Fruit fly (Drosophila melanogaster) whole organism, embryonic: ENCODE measurements around the gene CG10029.

Experiments
- Atf3 ChIP-seq: fragments of 200-800 bp; sonication (Bioruptor generic); optimal IDR thresholded peaks from 3 replicates; lab custom pipeline; 2016; ENCODE audit warnings: missing biosample characterization, missing genetic modification characterization
- CG10321 ChIP-seq: fragments of 200-800 bp; sonication (Bioruptor generic); IDR thresholded peaks from 2 replicates; pipeline ENCODE4 v1.3.6; 2022; ENCODE audit warnings: missing biosample characterization, missing genetic modification characterization
- CG10431 ChIP-seq: fragments of 200-800 bp; sonication (Bioruptor generic); optimal IDR thresholded peaks from 3 replicates; lab custom pipeline; 2018; ENCODE audit warnings: missing biosample characterization, mild to moderate bottlenecking, missing genetic modification characterization
- CG11093 ChIP-seq: fragments of 200-800 bp; sonication (Bioruptor generic); IDR thresholded peaks from 3 replicates; pipeline ENCODE4 v1.3.6; 2022; ENCODE audit warnings: missing biosample characterization, missing genetic modification characterization
- CG13123 ChIP-seq: fragments of 200-800 bp; sonication (Bioruptor generic); optimal IDR thresholded peaks from 2 replicates; lab custom pipeline; 2016; ENCODE audit warnings: missing biosample characterization, missing genetic modification characterization
- CG14050 ChIP-seq: fragments of 200-800 bp; sonication (Bioruptor generic); IDR thresholded peaks from 3 replicates; pipeline ENCODE4 v1.3.6; 2022; ENCODE audit warnings: missing biosample characterization, missing genetic modification characterization
- CG14860 ChIP-seq: fragments of 200-800 bp; sonication (Bioruptor generic); IDR thresholded peaks from 3 replicates; pipeline ENCODE4 v1.3.6; 2022; ENCODE audit warnings: missing biosample characterization, missing genetic modification characterization; ENCODE audit not compliant: partially characterized antibody
- CG3163 ChIP-seq: fragments of 200-800 bp; sonication (Bioruptor generic); optimal IDR thresholded peaks from 3 replicates; lab custom pipeline; 2016; ENCODE audit warnings: missing biosample characterization, missing genetic modification characterization
- CG32532 ChIP-seq: fragments of 200-800 bp; sonication (Bioruptor generic); IDR thresholded peaks from 2 replicates; pipeline ENCODE4 v1.3.6; 2022; ENCODE audit warnings: missing biosample characterization, missing genetic modification characterization
- CG32772 ChIP-seq: fragments of 200-800 bp; sonication (Bioruptor generic); IDR thresholded peaks from 2 replicates; pipeline ENCODE4 v1.3.6; 2022; ENCODE audit warnings: missing biosample characterization, missing genetic modification characterization
- CG34224 ChIP-seq: fragments of 200-800 bp; sonication (Bioruptor generic); IDR thresholded peaks from 3 replicates; pipeline ENCODE4 v1.3.6; 2022; ENCODE audit warnings: missing biosample characterization, missing genetic modification characterization; ENCODE audit not compliant: partially characterized antibody
- CG3847 ChIP-seq: fragments of 200-800 bp; sonication (Bioruptor generic); IDR thresholded peaks from 2 replicates; pipeline ENCODE4 v1.3.6; 2022; ENCODE audit warnings: missing biosample characterization, missing genetic modification characterization
- CG4360 ChIP-seq: fragments of 200-800 bp; sonication (Bioruptor generic); IDR thresholded peaks from 2 replicates; pipeline ENCODE4 v1.3.6; 2022; ENCODE audit warnings: missing biosample characterization, missing genetic modification characterization
- CG4617 ChIP-seq: fragments of 200-800 bp; sonication (Bioruptor generic); optimal IDR thresholded peaks from 3 replicates; lab custom pipeline; 2016; ENCODE audit warnings: missing biosample characterization, missing genetic modification characterization, borderline replicate concordance
- CG4854 ChIP-seq: fragments of 200-800 bp; sonication (Bioruptor generic); optimal IDR thresholded peaks from 2 replicates; lab custom pipeline; 2016; ENCODE audit warnings: missing biosample characterization, missing genetic modification characterization, inconsistent platforms
- CG6175 ChIP-seq: fragments of 200-800 bp; sonication (Bioruptor generic); IDR thresholded peaks from 3 replicates; pipeline ENCODE4 v1.3.6; 2022; ENCODE audit warnings: missing biosample characterization, missing genetic modification characterization
- CG7271 ChIP-seq: fragments of 200-800 bp; sonication (Bioruptor generic); optimal IDR thresholded peaks from 2 replicates; lab custom pipeline; 2018; ENCODE audit warnings: missing biosample characterization, mild to moderate bottlenecking, missing genetic modification characterization, moderate library complexity
- CG7556 ChIP-seq: fragments of 200-800 bp; sonication (Bioruptor generic); optimal IDR thresholded peaks from 2 replicates; lab custom pipeline; 2017; ENCODE audit warnings: missing biosample characterization, mild to moderate bottlenecking, missing genetic modification characterization
- CG8281 ChIP-seq: fragments of 200-800 bp; sonication (Bioruptor generic); optimal IDR thresholded peaks from 2 replicates; lab custom pipeline; 2018; ENCODE audit warnings: missing biosample characterization, mild to moderate bottlenecking, missing genetic modification characterization, moderate library complexity
- CG8290 ChIP-seq, 3 experiments: fragments of 200-800 bp; sonication (Bioruptor generic); optimal IDR thresholded peaks; 2 replicates each; lab custom pipeline; 2016 to 2019; ENCODE audit warnings: missing biosample characterization in 3 of 3, missing genetic modification characterization in 3 of 3, mild to moderate bottlenecking in 2 of 3, moderate library complexity in 1 of 3
- CG8944 ChIP-seq: fragments of 200-800 bp; sonication (Bioruptor generic); optimal IDR thresholded peaks from 3 replicates; lab custom pipeline; 2016; ENCODE audit warnings: missing biosample characterization, missing genetic modification characterization
- CoRest ChIP-seq: fragments of 200-800 bp; sonication (Bioruptor generic); optimal IDR thresholded peaks from 3 replicates; lab custom pipeline; 2018; ENCODE audit warnings: missing biosample characterization, mild to moderate bottlenecking, missing genetic modification characterization, moderate library complexity
- Dad ChIP-seq: fragments of 200-800 bp; sonication (Bioruptor generic); optimal IDR thresholded peaks from 3 replicates; lab custom pipeline; 2016; ENCODE audit warnings: missing biosample characterization, missing genetic modification characterization
- Dfd ChIP-seq, 2 experiments: fragments of >200 bp; optimal IDR thresholded peaks; 2 replicates each; lab custom pipeline; 2017; ENCODE audit warnings: missing biosample characterization in 2 of 2, missing genetic modification characterization in 2 of 2
- Drgx ChIP-seq: fragments of 200-800 bp; sonication (Bioruptor generic); IDR thresholded peaks from 2 replicates; pipeline ENCODE4 v1.3.6; 2022; ENCODE audit warnings: missing biosample characterization, missing genetic modification characterization
- Eip74EF ChIP-seq, 2 experiments: fragments of 200-800 bp in 1 of 2; fragments of >200 bp in 1 of 2; sonication (Bioruptor generic) in 1 of 2; optimal IDR thresholded peaks; 2 replicates each; lab custom pipeline; 2017 to 2019; ENCODE audit warnings: missing biosample characterization in 2 of 2, missing genetic modification characterization in 2 of 2, mild to moderate bottlenecking in 1 of 2, moderate library complexity in 1 of 2
- Fer2 ChIP-seq: fragments of 200-800 bp; sonication (Bioruptor generic); optimal IDR thresholded peaks from 2 replicates; lab custom pipeline; 2018; ENCODE audit warnings: missing biosample characterization, mild to moderate bottlenecking, missing genetic modification characterization, moderate library complexity
- HHEX ChIP-seq: fragments of 200-800 bp; sonication (Bioruptor generic); optimal IDR thresholded peaks from 3 replicates; lab custom pipeline; 2017; ENCODE audit warnings: missing biosample characterization, mild to moderate bottlenecking, missing genetic modification characterization, missing genetic modification reagents
- Hand ChIP-seq: fragments of 200-800 bp; sonication (Bioruptor generic); optimal IDR thresholded peaks from 2 replicates; lab custom pipeline; 2017; ENCODE audit warnings: mild to moderate bottlenecking, missing biosample characterization, missing genetic modification reagents, missing genetic modification characterization
- Lim3 ChIP-seq: fragments of 200-800 bp; sonication (Bioruptor generic); IDR thresholded peaks from 2 replicates; pipeline ENCODE4 v1.3.6; 2022; ENCODE audit warnings: missing biosample characterization, missing genetic modification characterization
- Max ChIP-seq: fragments of 200-800 bp; sonication (Bioruptor generic); optimal IDR thresholded peaks from 2 replicates; lab custom pipeline; 2016; ENCODE audit warnings: missing biosample characterization, mild to moderate bottlenecking, missing genetic modification characterization
- Mrtf ChIP-seq: fragments of 200-800 bp; sonication (Bioruptor generic); IDR thresholded peaks from 3 replicates; pipeline ENCODE4 v1.3.6; 2022; ENCODE audit warnings: missing biosample characterization, missing genetic modification characterization
- NC2α ChIP-seq: fragments of 200-800 bp; sonication (Bioruptor generic); optimal IDR thresholded peaks from 2 replicates; lab custom pipeline; 2016; ENCODE audit warnings: missing biosample characterization, missing genetic modification characterization
- Nf-YB ChIP-seq: fragments of 200-800 bp; sonication (Bioruptor generic); optimal IDR thresholded peaks from 3 replicates; lab custom pipeline; 2019; ENCODE audit warnings: missing biosample characterization, mild to moderate bottlenecking, missing genetic modification characterization, moderate library complexity
- Sox102F ChIP-seq: fragments of 200-800 bp; sonication (Bioruptor generic); optimal IDR thresholded peaks from 2 replicates; lab custom pipeline; 2018; ENCODE audit warnings: missing biosample characterization, mild to moderate bottlenecking, missing genetic modification characterization, moderate library complexity
- Trl ChIP-seq, 3 experiments: fragments of >200 bp in 2 of 3; fragments of 200-800 bp in 1 of 3; sonication (Bioruptor generic) in 1 of 3; optimal IDR thresholded peaks; 2 replicates in 1 of 3; 3 replicates in 2 of 3; lab custom pipeline; 2016 to 2017; ENCODE audit warnings: missing biosample characterization in 1 of 3, missing genetic modification characterization in 1 of 3
- al ChIP-seq: fragments of 200-800 bp; sonication (Bioruptor generic); IDR thresholded peaks from 2 replicates; pipeline ENCODE4 v1.3.6; 2022; ENCODE audit warnings: missing biosample characterization, missing genetic modification characterization
- amos ChIP-seq: fragments of 200-800 bp; sonication (Bioruptor generic); IDR thresholded peaks from 2 replicates; pipeline ENCODE4 v1.3.6; 2022; ENCODE audit warnings: missing biosample characterization, missing genetic modification characterization; ENCODE audit not compliant: partially characterized antibody
- bbx ChIP-seq: fragments of 200-800 bp; sonication (Bioruptor generic); IDR thresholded peaks from 2 replicates; pipeline ENCODE4 v1.3.6; 2022; ENCODE audit warnings: missing biosample characterization, missing genetic modification characterization; ENCODE audit not compliant: partially characterized antibody
- btn ChIP-seq: fragments of 200-800 bp; sonication (Bioruptor generic); optimal IDR thresholded peaks from 2 replicates; lab custom pipeline; 2016; ENCODE audit warnings: missing biosample characterization, missing genetic modification characterization
- dpn ChIP-seq, 2 experiments: fragments of 200-800 bp; sonication (Bioruptor generic); optimal IDR thresholded peaks; 3 replicates each; lab custom pipeline; 2016; ENCODE audit warnings: missing biosample characterization in 2 of 2, missing genetic modification characterization in 2 of 2
- gcm ChIP-seq: fragments of 200-800 bp; sonication (Bioruptor generic); optimal IDR thresholded peaks from 2 replicates; lab custom pipeline; 2019; ENCODE audit warnings: missing biosample characterization, mild to moderate bottlenecking, missing genetic modification characterization, moderate library complexity
- gro ChIP-seq: fragments of 200-800 bp; sonication (Bioruptor generic); optimal IDR thresholded peaks from 2 replicates; lab custom pipeline; 2016; ENCODE audit warnings: missing biosample characterization, missing genetic modification characterization
- inv ChIP-seq: fragments of 200-800 bp; sonication (Bioruptor generic); IDR thresholded peaks from 2 replicates; pipeline ENCODE4 v1.3.6; 2022; ENCODE audit warnings: missing biosample characterization, missing genetic modification characterization; ENCODE audit not compliant: partially characterized antibody
- mld ChIP-seq: fragments of 200-800 bp; sonication (Bioruptor generic); IDR thresholded peaks from 3 replicates; pipeline ENCODE4 v1.3.6; 2022; ENCODE audit warnings: missing biosample characterization, missing genetic modification characterization; ENCODE audit not compliant: partially characterized antibody
- sqz ChIP-seq: fragments of 200-800 bp; sonication (Bioruptor generic); optimal IDR thresholded peaks from 3 replicates; lab custom pipeline; 2018; ENCODE audit warnings: missing biosample characterization, mild to moderate bottlenecking, missing genetic modification characterization
- stwl ChIP-seq: fragments of 200-800 bp; sonication (Bioruptor generic); optimal IDR thresholded peaks from 3 replicates; lab custom pipeline; 2018; ENCODE audit warnings: missing biosample characterization, mild to moderate bottlenecking, missing genetic modification characterization, moderate library complexity
- tna ChIP-seq: fragments of 200-800 bp; sonication (Bioruptor generic); IDR thresholded peaks from 2 replicates; pipeline ENCODE4 v1.3.6; 2022; ENCODE audit warnings: missing biosample characterization, missing genetic modification characterization; ENCODE audit not compliant: partially characterized antibody
- wek ChIP-seq: fragments of 200-800 bp; sonication (Bioruptor generic); optimal IDR thresholded peaks from 3 replicates; lab custom pipeline; 2018; ENCODE audit warnings: missing biosample characterization, mild to moderate bottlenecking, missing genetic modification characterization, moderate library complexity
- z ChIP-seq: fragments of 200-800 bp; sonication (Bioruptor generic); IDR thresholded peaks from 3 replicates; pipeline ENCODE4 v1.3.6; 2022; ENCODE audit warnings: missing biosample characterization, missing genetic modification characterization

CG10029 gene

DNA sequence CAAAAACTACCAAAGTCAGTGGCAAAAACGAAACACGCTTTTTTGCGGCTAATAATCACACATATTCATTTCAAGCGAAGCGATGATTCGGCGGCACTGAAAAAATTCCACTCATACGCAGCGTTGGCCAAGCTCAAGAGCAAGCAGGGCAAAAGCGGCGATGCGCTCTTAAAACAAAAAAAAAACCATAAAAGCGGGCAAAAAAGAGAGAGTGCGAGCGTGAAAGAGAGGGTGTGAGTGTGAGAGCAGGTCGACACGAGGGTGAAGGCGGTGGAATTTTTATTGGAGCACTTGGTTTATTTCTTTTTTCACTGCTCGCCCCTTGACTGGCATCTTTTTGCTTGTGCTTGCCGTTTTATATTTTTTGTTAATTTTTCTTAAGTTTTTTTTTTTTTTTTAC lies 6.4 kb downstream of the CG10029 start (continued):
- peak; percentile 89 for TF ChIP-seq Nf-YB (GFP tag; lab: Kevin White, UChicago)
- no peak for TF ChIP-seq Dfd (GFP tag; optimal IDR thresholded peaks at IDR 0.05; lab: Kevin White, UChicago)
- TF ChIP-seq Sox102F (GFP tag; lab: Kevin White, UChicago), result no peak
- no peak for TF ChIP-seq CG14050 (GFP tag; lab: Robert Waterston, UW)
- no peak for TF ChIP-seq CG8281 (tag; lab: Kevin White, UChicago)
- TF ChIP-seq Drgx (GFP tag; lab: Robert Waterston, UW), result 0 out of 2 replicates have a peak, but pooled peaks have one; percentile 10
- no peak for TF ChIP-seq CG8290 (GFP tag; optimal IDR thresholded peaks at IDR 0.05; lab: Kevin White, UChicago)
- TF ChIP-seq CG8290 (tag; optimal IDR thresholded peaks at IDR 0.05; lab: Kevin White, UChicago), result no peak
- TF ChIP-seq CG4617 (GFP tag; lab: Kevin White, UChicago), result no peak
- TF ChIP-seq Hand (GFP tag; lab: Kevin White, UChicago), result no peak
- TF ChIP-seq Mrtf, result no peak
- TF ChIP-seq wek, result no peak
- peak; percentile 51 for TF ChIP-seq sqz
- no peak for TF ChIP-seq NC2α
- no peak for TF ChIP-seq CG13123 (GFP tag; lab: Kevin White, UChicago)
- TF ChIP-seq Dad, result no peak
- no peak for TF ChIP-seq gcm (GFP tag; lab: Kevin White, UChicago)
- TF ChIP-seq CG3847, result no peak
- no peak for TF ChIP-seq tna (GFP tag; lab: Robert Waterston, UW)
- TF ChIP-seq CG6175 (GFP tag; lab: Robert Waterston, UW), result no peak
- TF ChIP-seq btn (GFP tag; lab: Kevin White, UChicago), result no peak
- no peak for TF ChIP-seq inv (GFP tag; lab: Robert Waterston, UW)
- TF ChIP-seq CG34224 (GFP tag; lab: Robert Waterston, UW), result no peak
- no peak for TF ChIP-seq bbx (GFP tag; lab: Robert Waterston, UW)
- TF ChIP-seq CG8944 (GFP tag; lab: Kevin White, UChicago), result no peak
- TF ChIP-seq dpn (GFP tag; optimal IDR thresholded peaks at IDR 0.05; lab: Kevin White, UChicago), result no peak
- TF ChIP-seq mld, result no peak
- TF ChIP-seq CoRest (tag; lab: Kevin White, UChicago), result no peak
- no peak for TF ChIP-seq CG4854 (GFP tag; lab: Kevin White, UChicago)
- no peak for TF ChIP-seq HHEX (GFP tag; lab: Kevin White, UChicago)
- TF ChIP-seq Lim3 (GFP tag; lab: Robert Waterston, UW), result no peak
- no peak for TF ChIP-seq al (GFP tag; lab: Robert Waterston, UW)
- no peak for TF ChIP-seq CG14860 (GFP tag; lab: Robert Waterston, UW)
- TF ChIP-seq CG11093 (GFP tag; lab: Robert Waterston, UW), result no peak
- TF ChIP-seq Trl (optimal IDR thresholded peaks at IDR 0.05; lab: Kevin White, UChicago), result peak; percentile 62 to 73
- TF ChIP-seq Trl (GFP tag; optimal IDR thresholded peaks at IDR 0.05; lab: Kevin White, UChicago), result no peak
- TF ChIP-seq CG7271 (tag; lab: Kevin White, UChicago), result no peak
- no peak for TF ChIP-seq Max
- TF ChIP-seq stwl (tag; lab: Kevin White, UChicago), result no peak
- TF ChIP-seq CG3163 (GFP tag; lab: Kevin White, UChicago), result peak; percentile 94
- no peak for TF ChIP-seq Atf3 (GFP tag; lab: Kevin White, UChicago)
- no peak for TF ChIP-seq amos (GFP tag; lab: Robert Waterston, UW)
- no peak for TF ChIP-seq CG32772
- TF ChIP-seq Eip74EF (GFP tag; optimal IDR thresholded peaks at IDR 0.05; lab: Kevin White, UChicago), result no peak
- no peak for TF ChIP-seq CG4360 (GFP tag; lab: Robert Waterston, UW)
- peak; percentile 93 for TF ChIP-seq z (GFP tag; lab: Robert Waterston, UW)
- no peak for TF ChIP-seq Fer2 (tag; lab: Kevin White, UChicago)
- no peak for TF ChIP-seq CG32532 (GFP tag; lab: Robert Waterston, UW)
- no peak for TF ChIP-seq CG7556 (GFP tag; lab: Kevin White, UChicago)
- TF ChIP-seq gro (GFP tag; lab: Kevin White, UChicago), result no peak
- peak; percentile 63; the same call in 1 of the 2 replicates for TF ChIP-seq CG10321 (GFP tag; lab: Robert Waterston, UW)
- TF ChIP-seq CG10431, result no peak
